Worm (Caenorhabditis elegans) whole organism, L4/young adult: Measurements from ENCODE around the gene col-14.

ENCODE experiments used
- W03F9.2 ChIP-seq: fragments of 150-350 bp; optimal IDR thresholded peaks from 2 replicates; lab custom pipeline; 2014; ENCODE audit warnings: missing biosample characterization, missing genetic modification characterization
- dao-5 ChIP-seq: sonication (generic microtip); optimal IDR thresholded peaks from 2 replicates; lab custom pipeline; 2016; ENCODE audit warnings: missing genotype, missing genetic modification characterization, moderate library complexity, missing compliant biosample characterization
- him-1 ChIP-seq: sonication (generic microtip); optimal IDR thresholded peaks from 2 replicates; lab custom pipeline; 2016; ENCODE audit warnings: missing genotype, missing genetic modification reagents, missing genetic modification characterization, missing compliant biosample characterization

DNA sequence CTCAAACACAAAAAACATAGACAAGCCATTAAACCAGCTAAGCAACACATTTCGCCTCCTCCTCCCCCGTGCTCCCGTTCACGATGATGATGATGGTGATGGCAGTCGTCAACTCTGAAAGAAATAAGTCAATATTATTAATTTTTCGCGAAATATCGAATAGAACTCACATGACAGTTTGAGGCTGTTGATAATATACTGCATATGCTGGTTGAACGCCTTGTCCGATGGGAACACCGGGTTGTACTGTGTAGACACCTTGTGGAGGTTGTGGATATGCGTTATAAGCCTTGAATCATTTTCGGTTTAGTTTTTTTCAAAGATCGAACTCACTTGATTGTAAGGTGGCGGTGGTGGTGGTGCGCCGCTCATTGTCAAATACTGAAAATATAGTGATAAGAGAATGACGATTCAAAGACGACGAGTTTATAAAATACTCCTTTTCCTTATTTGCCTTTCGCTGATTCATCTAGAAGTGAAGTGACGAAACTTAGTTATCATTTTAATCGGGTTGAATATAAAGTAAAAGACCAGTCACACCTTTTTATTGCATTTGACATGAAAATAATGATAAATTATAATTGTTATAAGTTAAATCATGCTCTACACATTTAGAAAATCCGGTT is 38.7 kb downstream of the col-14 start, which contains the start of gene C33H5.13:
- no peak for TF ChIP-seq dao-5 (tag; lab: Kevin White, UChicago)
- no peak for TF ChIP-seq him-1 (tag; lab: Kevin White, UChicago)
- TF ChIP-seq W03F9.2 = no peak
